Worm (Caenorhabditis elegans): ENCODE results near the gene dnc-4.

dnc-4 gene

DNA sequence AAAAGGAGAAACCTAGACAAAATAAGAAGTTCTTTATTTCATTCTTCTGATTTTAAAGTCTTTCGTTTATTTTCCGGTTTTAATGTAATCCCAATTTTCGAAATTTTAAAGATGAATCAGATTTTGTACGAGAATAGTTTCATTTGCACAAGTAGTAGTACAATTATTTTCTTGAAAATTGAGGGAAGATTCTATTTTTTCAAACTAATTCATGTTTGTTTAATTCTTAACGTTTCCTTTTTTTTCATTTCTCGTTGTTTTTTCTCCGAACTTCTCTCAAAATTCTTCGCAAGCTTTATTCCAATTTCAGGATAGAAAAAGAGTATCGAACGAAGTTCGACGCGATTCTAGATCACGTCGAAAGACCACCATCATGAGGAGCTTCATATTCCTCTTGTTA lies 42.8 kb upstream of the dnc-4 start, which contains the start of gene sax-7:
Gene sax-7, plus strand, starts transcription at position 301 of the 400 bp plus-strand sequence.
- TF ChIP-seq unc-62 (GFP tag; optimal IDR thresholded peaks at IDR 0.05): no peak
- no peak for TF ChIP-seq mls-2 (tag; optimal IDR thresholded peaks at IDR 0.05)
- TF ChIP-seq pha-4 (tag; optimal IDR thresholded peaks at IDR 0.05): no peak
- TF ChIP-seq sem-2 (GFP tag; optimal IDR thresholded peaks at IDR 0.05): no peak
- no peak for TF ChIP-seq ham-2 (GFP tag; optimal IDR thresholded peaks at IDR 0.05)
- TF ChIP-seq snpc-4 (tag; optimal IDR thresholded peaks at IDR 0.05): no peak
- no peak for TF ChIP-seq cnd-1 (tag; optimal IDR thresholded peaks at IDR 0.05)

DNA sequence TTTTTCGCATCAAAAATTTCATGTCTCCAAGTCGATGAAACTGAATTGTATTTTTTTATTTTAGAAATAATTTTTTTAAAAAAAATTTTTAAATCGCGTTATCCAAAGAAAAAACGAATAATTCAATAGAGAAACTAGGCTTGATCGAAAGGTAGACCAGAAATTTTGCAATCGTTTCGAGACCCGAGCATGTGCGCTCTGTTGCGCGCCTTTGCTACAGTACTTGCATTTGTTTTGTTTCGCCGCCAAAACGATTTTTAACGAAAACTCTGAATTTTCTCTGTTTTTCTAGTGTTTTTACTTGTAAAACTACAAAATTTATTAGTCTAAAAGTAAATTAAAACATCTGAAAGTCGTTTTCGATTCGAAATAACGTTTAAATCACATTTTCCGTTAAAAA lies 41.7 kb upstream of the dnc-4 start:
- TF ChIP-seq ham-2 (GFP tag; optimal IDR thresholded peaks at IDR 0.05): no peak

DNA sequence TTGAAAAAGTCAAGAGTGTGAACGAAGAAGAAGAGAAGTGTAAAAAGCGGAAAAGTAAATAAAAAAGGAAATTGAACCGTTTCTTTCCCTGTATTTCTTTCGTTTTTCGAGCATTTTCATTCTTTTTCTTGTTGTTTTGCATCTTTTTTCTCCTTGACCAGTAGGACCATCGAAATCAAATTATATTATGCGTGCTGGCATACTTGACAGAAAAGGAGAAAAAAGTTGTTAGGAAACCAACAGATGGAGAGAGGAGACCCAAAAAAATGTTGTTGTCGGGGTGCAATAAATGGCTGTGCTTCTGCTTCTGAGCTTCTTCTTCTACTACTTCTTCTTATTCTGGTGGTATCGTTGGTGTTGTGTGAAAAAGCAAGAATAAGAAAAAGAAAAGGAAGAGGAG lies 34.3 kb upstream of the dnc-4 start:
- TF ChIP-seq sptf-1 (tag; optimal IDR thresholded peaks at IDR 0.05): no peak
- no peak for TF ChIP-seq ceh-83 (GFP tag; optimal IDR thresholded peaks at IDR 0.05)
- TF ChIP-seq ces-1 (GFP tag; optimal IDR thresholded peaks at IDR 0.05): peak; percentile 74
- no peak for TF ChIP-seq drap-1 (GFP tag; optimal IDR thresholded peaks at IDR 0.05)

DNA sequence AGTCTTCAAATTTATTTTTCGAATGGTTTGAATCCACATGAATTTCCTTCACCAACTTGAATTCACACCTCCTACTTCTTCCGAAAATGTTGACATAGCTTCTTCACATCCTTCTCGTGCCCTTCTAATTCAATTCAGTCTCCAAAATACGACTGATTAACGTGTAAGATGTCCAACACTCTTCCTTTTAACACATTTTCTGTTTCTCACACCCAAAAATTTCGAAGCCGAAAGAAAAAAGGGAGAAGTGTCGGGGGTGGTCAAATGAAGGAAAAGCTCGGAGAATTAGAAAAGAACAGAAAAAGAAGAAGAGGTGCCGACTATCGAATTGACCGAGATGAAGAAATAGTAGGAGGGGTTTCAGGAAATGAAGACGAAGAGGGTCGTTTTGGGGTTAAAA lies 33.1 kb upstream of the dnc-4 start:
- no peak for TF ChIP-seq lin-32 (GFP tag; optimal IDR thresholded peaks at IDR 0.05)
- TF ChIP-seq ces-1 (GFP tag; optimal IDR thresholded peaks at IDR 0.05): peak; percentile 82

DNA sequence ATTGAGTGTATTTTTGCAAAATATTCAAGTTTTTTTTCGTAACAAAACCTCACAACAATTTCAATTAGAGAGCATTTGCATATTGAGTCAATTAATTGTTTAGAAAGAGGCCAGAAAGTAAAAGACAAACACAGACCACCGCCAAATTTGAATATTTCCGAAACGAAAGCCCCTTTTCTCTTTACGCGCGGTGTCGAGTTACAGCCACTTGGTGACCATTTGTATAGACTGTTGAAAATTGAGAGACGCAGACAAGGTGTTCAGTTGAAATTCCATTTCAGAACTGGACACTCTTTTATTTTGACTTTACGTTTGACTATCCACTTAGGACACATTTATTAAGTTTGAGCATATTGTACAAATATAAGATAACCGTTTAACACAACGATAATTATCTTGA lies 28.5 kb upstream of the dnc-4 start:
- TF ChIP-seq drap-1 (GFP tag; optimal IDR thresholded peaks at IDR 0.05) (no peak), mep-1 (tag; optimal IDR thresholded peaks at IDR 0.05) (no peak), M03D4.4 (tag; optimal IDR thresholded peaks at IDR 0.05) (no peak), elt-1 (tag; optimal IDR thresholded peaks at IDR 0.05; ENCODE audit: borderline replicate concordance, insufficient read depth) (no peak)

DNA sequence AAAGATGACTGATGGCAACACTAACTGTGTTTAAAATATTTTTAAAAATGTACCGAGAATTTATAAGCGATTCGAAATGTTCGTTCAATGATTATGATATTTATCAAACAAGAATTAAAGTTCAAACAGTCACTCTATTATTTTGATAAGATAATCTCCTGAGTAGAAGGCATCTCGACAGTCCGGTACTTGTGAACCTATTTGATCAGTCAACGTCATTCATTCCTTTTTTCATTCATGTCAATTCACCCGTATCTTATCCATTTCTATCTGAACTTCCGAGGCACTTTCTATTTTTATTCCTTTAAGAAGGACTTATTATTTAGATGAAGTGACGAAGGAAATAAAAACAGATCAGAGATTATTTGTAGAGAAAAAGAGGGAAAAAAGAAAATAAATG lies 25.0 kb upstream of the dnc-4 start, which contains the start of gene nhr-258:
Gene nhr-258, plus strand, starts transcription at position 365 of the 400 bp plus-strand sequence.
- TF ChIP-seq nhr-28 (tag; optimal IDR thresholded peaks at IDR 0.05) (no peak), elt-3 (tag; optimal IDR thresholded peaks at IDR 0.05) (no peak), ham-2 (GFP tag; optimal IDR thresholded peaks at IDR 0.05) (no peak)

DNA sequence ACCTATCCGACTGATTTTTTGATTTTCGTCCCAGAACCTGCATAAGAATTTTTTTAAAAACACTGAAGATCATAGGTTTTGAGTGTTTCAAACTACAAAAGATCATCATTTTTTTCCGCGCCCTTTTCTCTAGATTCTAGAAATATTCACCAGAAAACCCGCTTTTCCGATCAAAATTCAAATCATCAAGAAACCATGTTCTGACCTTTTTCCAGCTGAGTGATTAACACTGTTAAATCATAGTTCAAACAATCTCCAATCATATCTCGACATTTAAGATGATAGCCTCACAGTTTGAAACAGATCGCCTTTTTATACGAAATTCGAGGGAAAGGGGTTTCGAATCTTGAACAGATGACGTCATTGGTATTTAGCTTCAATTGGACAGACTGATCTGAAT lies 24.1 kb upstream of the dnc-4 start:
- TF ChIP-seq elt-1 (tag; optimal IDR thresholded peaks at IDR 0.05; ENCODE audit: borderline replicate concordance, insufficient read depth) (no peak), mab-5 (tag; optimal IDR thresholded peaks at IDR 0.05) (no peak), zip-8 (tag; optimal IDR thresholded peaks at IDR 0.05) (no peak), elt-3 (tag; optimal IDR thresholded peaks at IDR 0.05) (no peak), bed-3 (GFP tag; optimal IDR thresholded peaks at IDR 0.05) (no peak), ceh-83 (GFP tag; optimal IDR thresholded peaks at IDR 0.05) (no peak), nhr-2 (tag; optimal IDR thresholded peaks at IDR 0.05) (no peak), sptf-1 (tag; optimal IDR thresholded peaks at IDR 0.05) (no peak), nhr-28 (tag; optimal IDR thresholded peaks at IDR 0.05) (no peak), unc-39 (tag; optimal IDR thresholded peaks at IDR 0.05) (no peak), lsy-2 (tag; optimal IDR thresholded peaks at IDR 0.05) (no peak)

DNA sequence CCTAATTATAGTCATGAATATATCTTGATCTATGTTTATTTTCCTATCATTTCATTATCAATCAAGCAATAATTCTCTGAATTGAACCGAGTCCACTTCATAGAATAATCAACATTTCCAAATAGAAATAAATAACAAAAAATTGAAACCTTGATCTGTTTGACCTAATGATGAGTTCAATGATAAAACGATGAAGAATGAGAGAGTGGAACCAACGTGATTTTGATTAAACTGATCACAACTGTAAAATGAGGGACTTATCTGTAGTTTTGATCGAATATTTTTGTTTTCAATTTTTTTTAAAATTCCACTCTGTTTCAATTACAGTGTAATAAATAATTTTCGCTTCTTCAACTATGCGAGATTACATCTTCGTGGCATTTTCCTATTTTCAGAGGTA lies 23.3 kb upstream of the dnc-4 start:
- no peak for TF ChIP-seq tbx-8 (GFP tag; optimal IDR thresholded peaks at IDR 0.05)
- TF ChIP-seq lin-13 (tag; optimal IDR thresholded peaks at IDR 0.05): no peak
- TF ChIP-seq unc-39 (tag; optimal IDR thresholded peaks at IDR 0.05): no peak
- TF ChIP-seq mls-2 (tag; optimal IDR thresholded peaks at IDR 0.05): no peak
- TF ChIP-seq zip-8 (tag; optimal IDR thresholded peaks at IDR 0.05): no peak
- no peak for TF ChIP-seq sptf-1 (tag; optimal IDR thresholded peaks at IDR 0.05)
- TF ChIP-seq sem-2 (GFP tag; optimal IDR thresholded peaks at IDR 0.05): no peak
- no peak for TF ChIP-seq ces-1 (GFP tag; optimal IDR thresholded peaks at IDR 0.05)
